Fruit fly (Drosophila melanogaster) whole organism, embryonic: Measurements from ENCODE around the gene Reck.

Experiments
- C15 ChIP-seq: fragments of 200-800 bp; sonication (Bioruptor generic); IDR thresholded peaks from 3 replicates; pipeline ENCODE4 v1.3.6; 2022; ENCODE audit warnings: missing biosample characterization, missing genetic modification characterization
- CG13287 ChIP-seq: fragments of 200-800 bp; sonication (Bioruptor generic); IDR thresholded peaks from 2 replicates; pipeline ENCODE4 v1.3.6; 2022; ENCODE audit warnings: missing biosample characterization, missing genetic modification characterization; ENCODE audit not compliant: partially characterized antibody
- CG1602 ChIP-seq: fragments of 200-800 bp; sonication (Bioruptor generic); optimal IDR thresholded peaks from 3 replicates; lab custom pipeline; 2016; ENCODE audit warnings: missing biosample characterization, missing genetic modification characterization
- D19B ChIP-seq: fragments of 200-800 bp; sonication (Bioruptor generic); optimal IDR thresholded peaks from 2 replicates; lab custom pipeline; 2017; ENCODE audit warnings: missing biosample characterization, mild to moderate bottlenecking, missing genetic modification characterization

dm6 chr3L:14960549-14960948, 53.3 kb downstream of the Reck start:
- TF ChIP-seq D19B (GFP tag; lab: Kevin White, UChicago), result no peak
- TF ChIP-seq CG13287 (GFP tag; lab: Robert Waterston, UW), result no peak
- no peak for TF ChIP-seq CG1602 (GFP tag; lab: Kevin White, UChicago)
- no peak for TF ChIP-seq C15
